Worm (Caenorhabditis elegans) whole organism, mixed stage, embryonic: Measurements from ENCODE around the gene btb-17.

Experiments
- blmp-1 ChIP-seq: fragments of 150-350 bp; optimal IDR thresholded peaks from 2 replicates; lab custom pipeline; 2014; ENCODE audit warnings: missing biosample characterization, missing genetic modification characterization
- ces-1 ChIP-seq: fragments of 150-350 bp; optimal IDR thresholded peaks from 2 replicates; lab custom pipeline; 2014; ENCODE audit warnings: missing biosample characterization, missing genetic modification reagents, missing genetic modification characterization
- lin-32 ChIP-seq: fragments of 200-800 bp; sonication (Bioruptor generic); optimal IDR thresholded peaks from 2 replicates; lab custom pipeline; 2018; ENCODE audit warnings: mild to moderate bottlenecking, missing genetic modification characterization, missing compliant biosample characterization
- nhr-237 ChIP-seq: fragments of 150-350 bp; optimal IDR thresholded peaks from 2 replicates; lab custom pipeline; 2014; ENCODE audit warnings: missing biosample characterization, missing genetic modification characterization

DNA sequence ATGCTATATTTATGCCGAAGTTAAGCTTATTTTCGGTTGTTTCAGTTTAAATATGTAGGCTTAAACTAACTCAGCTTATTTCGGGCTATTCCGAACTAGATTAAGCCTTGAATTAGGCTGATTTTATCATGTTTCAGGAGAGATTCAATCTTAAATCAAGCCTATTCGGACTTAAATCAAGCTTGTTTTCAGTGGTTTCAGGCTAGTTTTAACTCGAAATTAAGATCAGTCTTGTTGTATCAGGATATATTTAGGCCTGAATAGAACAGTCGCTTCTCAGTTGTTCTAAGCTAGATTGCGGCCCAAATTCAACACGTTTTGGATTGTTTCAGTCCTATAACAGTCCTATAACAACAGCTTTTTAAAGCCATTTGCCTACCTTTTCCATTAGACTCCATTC, 43.4 kb upstream of the btb-17 start:
- TF ChIP-seq lin-32 (GFP tag; lab: Kevin White, UChicago) (no peak), ces-1 (GFP tag; lab: Kevin White, UChicago) (no peak), blmp-1 (tag; lab: Kevin White, UChicago) (no peak), nhr-237 (tag; lab: Kevin White, UChicago) (no peak)
